Worm (Caenorhabditis elegans): ENCODE measurements around the gene sdc-2.

DNA sequence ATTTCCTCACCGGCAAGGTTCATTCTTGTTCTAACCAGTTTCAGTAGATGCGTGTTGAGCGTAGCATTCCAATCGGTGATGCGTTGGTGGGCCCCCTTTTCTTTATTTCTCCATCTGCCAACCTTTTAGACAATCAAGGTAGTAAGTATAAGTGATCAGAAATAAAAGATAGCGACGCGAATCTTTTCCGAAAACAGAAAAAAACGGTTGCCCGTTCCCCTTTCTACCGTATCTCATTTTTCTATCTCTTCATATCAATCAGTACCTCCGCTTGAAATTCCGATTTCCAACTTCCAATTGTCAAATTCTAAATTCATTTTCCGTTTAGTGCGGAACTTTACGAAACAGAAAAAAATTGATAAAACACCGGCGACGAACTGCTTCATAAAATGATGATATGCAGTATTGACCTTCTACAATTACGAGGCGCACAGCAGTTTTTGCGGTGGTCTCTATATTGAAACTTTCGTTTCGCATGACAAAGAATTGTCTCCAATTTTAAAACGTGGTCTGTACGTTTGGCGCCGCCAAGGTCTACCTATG, 43.1 kb upstream of the sdc-2 start:
- no peak for TF ChIP-seq hlh-6 (tag; optimal IDR thresholded peaks at IDR 0.05)
- no peak for TF ChIP-seq dmd-4 (tag; optimal IDR thresholded peaks at IDR 0.05; ENCODE audit: borderline replicate concordance)
- no peak for TF ChIP-seq ceh-6 (GFP tag; optimal IDR thresholded peaks at IDR 0.05)
- TF ChIP-seq ceh-45 (GFP tag; IDR thresholded peaks at IDR 0.05) = no peak
- TF ChIP-seq fkh-6 (tag; optimal IDR thresholded peaks at IDR 0.05) = no peak
- TF ChIP-seq unc-55 (GFP tag; optimal IDR thresholded peaks at IDR 0.05) = no peak
- no peak for TF ChIP-seq T23F11.4 (GFP tag; optimal IDR thresholded peaks at IDR 0.05)
- TF ChIP-seq zip-5 (tag; optimal IDR thresholded peaks at IDR 0.05) = no peak
- no peak for TF ChIP-seq rnt-1 (tag; optimal IDR thresholded peaks at IDR 0.05)
- TF ChIP-seq pros-1 (tag; optimal IDR thresholded peaks at IDR 0.05) = no peak

All from whole organism, late embryonic.